Worm (Caenorhabditis elegans) whole organism, late embryonic: ENCODE results near the gene spig-9.

ENCODE experiments used
- C08G9.2 ChIP-seq: sonication (generic microtip); optimal IDR thresholded peaks from 2 replicates; lab custom pipeline; 2016; ENCODE audit warnings: mild to moderate bottlenecking, missing genetic modification characterization, moderate library complexity, missing compliant biosample characterization
- C38D4.7 ChIP-seq: fragments of 200-800 bp; sonication (Bioruptor generic); optimal IDR thresholded peaks from 2 replicates; lab custom pipeline; 2018; ENCODE audit warnings: mild to moderate bottlenecking, missing genetic modification characterization, moderate library complexity, missing compliant biosample characterization
- K02D7.2 ChIP-seq: sonication (generic microtip); optimal IDR thresholded peaks from 2 replicates; lab custom pipeline; 2017; ENCODE audit warnings: mild to moderate bottlenecking, missing genetic modification characterization, missing compliant biosample characterization
- K09A11.1 ChIP-seq: sonication (generic microtip); optimal IDR thresholded peaks from 2 replicates; lab custom pipeline; 2017; ENCODE audit warnings: antibody characterized with exemption, mild to moderate bottlenecking, missing genetic modification characterization, missing compliant biosample characterization; ENCODE audit not compliant: insufficient read depth
- Y22D7AL.16 ChIP-seq: sonication (generic microtip); optimal IDR thresholded peaks from 2 replicates; lab custom pipeline; 2016; ENCODE audit warnings: missing genetic modification characterization, missing compliant biosample characterization
- ahr-1 ChIP-seq: sonication (generic microtip); optimal IDR thresholded peaks from 2 replicates; lab custom pipeline; 2016; ENCODE audit warnings: missing genetic modification characterization, missing compliant biosample characterization
- ceh-2 ChIP-seq: sonication (generic microtip); optimal IDR thresholded peaks from 2 replicates; lab custom pipeline; 2016; ENCODE audit warnings: missing genotype, missing genetic modification characterization, missing compliant biosample characterization
- ceh-22 ChIP-seq: sonication (generic microtip); optimal IDR thresholded peaks from 2 replicates; lab custom pipeline; 2017; ENCODE audit warnings: missing biosample characterization, missing genetic modification characterization
- ceh-31 ChIP-seq: sonication (generic microtip); optimal IDR thresholded peaks from 2 replicates; lab custom pipeline; 2016; ENCODE audit warnings: missing genetic modification characterization, missing compliant biosample characterization
- ceh-45 ChIP-seq: fragments of 200-800 bp; sonication (Bioruptor generic); IDR thresholded peaks from 2 replicates; pipeline ENCODE4 v1.3.6; 2022; ENCODE audit warnings: missing genetic modification reagents, missing genetic modification characterization, missing compliant biosample characterization
- ceh-48 ChIP-seq: sonication (generic microtip); optimal IDR thresholded peaks from 2 replicates; lab custom pipeline; 2016; ENCODE audit warnings: missing genetic modification characterization, inconsistent platforms, missing compliant biosample characterization
- ceh-6 ChIP-seq: fragments of 200-800 bp; sonication (Bioruptor generic); optimal IDR thresholded peaks from 2 replicates; lab custom pipeline; 2018; ENCODE audit warnings: mild to moderate bottlenecking, missing genetic modification characterization, missing compliant biosample characterization
- che-1 ChIP-seq: sonication (generic microtip); optimal IDR thresholded peaks from 2 replicates; lab custom pipeline; 2016; ENCODE audit warnings: mild to moderate bottlenecking, missing genetic modification characterization, missing compliant biosample characterization
- dve-1 ChIP-seq: sonication (generic microtip); optimal IDR thresholded peaks from 2 replicates; lab custom pipeline; 2017; ENCODE audit warnings: antibody characterized with exemption, mild to moderate bottlenecking, missing genetic modification characterization, missing compliant biosample characterization
- elt-2 ChIP-seq: sonication (generic microtip); optimal IDR thresholded peaks from 2 replicates; lab custom pipeline; 2016; ENCODE audit warnings: missing genetic modification reagents, missing genetic modification characterization, missing compliant biosample characterization
- elt-4 ChIP-seq: sonication (generic microtip); optimal IDR thresholded peaks from 2 replicates; lab custom pipeline; 2016; ENCODE audit warnings: missing genetic modification characterization, missing compliant biosample characterization
- ets-4 ChIP-seq: sonication (generic microtip); optimal IDR thresholded peaks from 2 replicates; lab custom pipeline; 2016; ENCODE audit warnings: missing genetic modification characterization, missing compliant biosample characterization
- fax-1 ChIP-seq: sonication (generic microtip); optimal IDR thresholded peaks from 2 replicates; lab custom pipeline; 2016; ENCODE audit warnings: missing genotype, missing genetic modification characterization, missing compliant biosample characterization
- fkh-6 ChIP-seq: sonication (generic microtip); optimal IDR thresholded peaks from 2 replicates; lab custom pipeline; 2016; ENCODE audit warnings: missing genetic modification characterization, missing compliant biosample characterization
- gmeb-2 ChIP-seq: sonication (generic microtip); optimal IDR thresholded peaks from 2 replicates; lab custom pipeline; 2016; ENCODE audit warnings: missing genetic modification characterization, inconsistent platforms, missing compliant biosample characterization
- hlh-13 ChIP-seq: fragments of 200-800 bp; sonication (Bioruptor generic); optimal IDR thresholded peaks from 2 replicates; lab custom pipeline; 2018; ENCODE audit warnings: mild to moderate bottlenecking, missing genetic modification characterization, missing compliant biosample characterization
- hlh-8 ChIP-seq: sonication (generic microtip); optimal IDR thresholded peaks from 2 replicates; lab custom pipeline; 2016; ENCODE audit warnings: missing genotype, missing genetic modification characterization, missing compliant biosample characterization
- lin-11 ChIP-seq: fragments of 200-800 bp; sonication (Bioruptor generic); optimal IDR thresholded peaks from 2 replicates; lab custom pipeline; 2018; ENCODE audit warnings: mild to moderate bottlenecking, missing genetic modification characterization, missing compliant biosample characterization
- mec-3 ChIP-seq: sonication (generic microtip); optimal IDR thresholded peaks from 2 replicates; lab custom pipeline; 2016; ENCODE audit warnings: borderline replicate concordance, missing genetic modification characterization, missing compliant biosample characterization
- nhr-232 ChIP-seq: sonication (generic microtip); optimal IDR thresholded peaks from 2 replicates; lab custom pipeline; 2016; ENCODE audit warnings: missing genetic modification characterization, missing compliant biosample characterization
- odd-2 ChIP-seq: sonication (generic microtip); optimal IDR thresholded peaks from 2 replicates; lab custom pipeline; 2017; ENCODE audit warnings: antibody characterized with exemption, mild to moderate bottlenecking, missing genetic modification characterization, missing compliant biosample characterization
- pha-4 ChIP-seq: fragments of 150-350 bp; optimal IDR thresholded peaks from 2 replicates; lab custom pipeline; 2018; ENCODE audit warnings: missing biosample characterization, missing genetic modification reagents, missing genetic modification characterization
- pqm-1 ChIP-seq: sonication (generic microtip); optimal IDR thresholded peaks from 2 replicates; lab custom pipeline; 2016; ENCODE audit warnings: missing genetic modification characterization, missing compliant biosample characterization
- pros-1 ChIP-seq: fragments of 150-350 bp; optimal IDR thresholded peaks from 2 replicates; lab custom pipeline; 2014; ENCODE audit warnings: missing biosample characterization, missing genetic modification reagents, missing genetic modification characterization
- rnt-1 ChIP-seq: sonication (generic microtip); optimal IDR thresholded peaks from 2 replicates; lab custom pipeline; 2016; ENCODE audit warnings: missing genetic modification characterization, missing compliant biosample characterization
- sox-2 ChIP-seq: fragments of 200-800 bp; sonication (Bioruptor generic); IDR thresholded peaks from 2 replicates; pipeline ENCODE4 v1.3.6; 2022; ENCODE audit warnings: missing genetic modification reagents, missing genetic modification characterization, missing compliant biosample characterization
- sox-4 ChIP-seq: sonication (generic microtip); optimal IDR thresholded peaks from 2 replicates; lab custom pipeline; 2017; ENCODE audit warnings: mild to moderate bottlenecking, missing genetic modification characterization, inconsistent platforms, missing compliant biosample characterization
- syd-9 ChIP-seq: sonication (generic microtip); optimal IDR thresholded peaks from 2 replicates; lab custom pipeline; 2016; ENCODE audit warnings: mild to moderate bottlenecking, missing genetic modification characterization, moderate library complexity, missing compliant biosample characterization
- tbx-2 ChIP-seq: sonication (generic microtip); optimal IDR thresholded peaks from 2 replicates; lab custom pipeline; 2016; ENCODE audit warnings: missing genetic modification characterization, missing compliant biosample characterization
- tbx-7 ChIP-seq: sonication (generic microtip); optimal IDR thresholded peaks from 2 replicates; lab custom pipeline; 2016; ENCODE audit warnings: missing genotype, missing genetic modification characterization, missing compliant biosample characterization
- ttx-3 ChIP-seq: sonication (generic microtip); optimal IDR thresholded peaks from 2 replicates; lab custom pipeline; 2016; ENCODE audit warnings: missing genetic modification reagents, missing genetic modification characterization, missing compliant biosample characterization
- unc-42 ChIP-seq: sonication (generic microtip); optimal IDR thresholded peaks from 2 replicates; lab custom pipeline; 2016; ENCODE audit warnings: missing genotype, missing genetic modification characterization, missing compliant biosample characterization
- ztf-16 ChIP-seq: sonication (generic microtip); optimal IDR thresholded peaks from 2 replicates; lab custom pipeline; 2017; ENCODE audit warnings: missing genetic modification characterization, missing compliant biosample characterization

The spig-9 gene

ce11 chrV:13625517-13626097, 13.9 kb upstream of the spig-9 start, which contains the start of the genes nduv-2 and F53F4.12:
Gene nduv-2 (minus strand): TSS chrV:13625567.
Gene F53F4.12 (plus strand): TSS chrV:13626047.
- peak; percentile 36 for TF ChIP-seq tbx-2 (tag; lab: Kevin White, UChicago)
- TF ChIP-seq pros-1 (tag; lab: Kevin White, UChicago): no peak
- TF ChIP-seq unc-42 (tag; lab: Kevin White, UChicago): peak; percentile 12
- TF ChIP-seq elt-2 (tag; lab: Kevin White, UChicago): no peak
- TF ChIP-seq syd-9 (tag; lab: Kevin White, UChicago): no peak
- peak; percentile 4 for TF ChIP-seq ceh-2 (tag; lab: Kevin White, UChicago)
- TF ChIP-seq sox-4 (tag; lab: Kevin White, UChicago): no peak
- peak; percentile 34 for TF ChIP-seq ets-4 (tag; lab: Kevin White, UChicago)
- peak; percentile 58 for TF ChIP-seq ceh-31 (tag; lab: Kevin White, UChicago)

DNA sequence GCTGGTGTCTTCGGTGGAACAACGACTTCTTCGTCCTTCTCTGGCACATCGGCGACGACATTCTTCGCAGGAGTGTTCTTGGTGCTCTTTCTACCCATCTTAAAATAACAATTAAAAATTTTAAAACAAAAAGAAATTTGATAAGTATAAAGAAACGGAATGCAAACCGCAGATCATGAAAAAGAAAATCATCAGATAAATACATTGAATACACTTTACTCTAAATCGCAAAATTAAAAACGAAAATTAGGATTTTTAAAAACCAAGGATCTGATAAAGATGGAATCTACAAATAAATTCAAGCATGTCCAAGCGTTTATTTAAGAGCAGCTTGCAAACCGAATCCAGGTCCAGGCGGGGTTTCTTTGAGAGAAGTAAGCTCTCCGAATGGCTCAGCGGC, 12.7 kb upstream of the spig-9 start, which contains the start of gene F53F4.11:
Gene F53F4.11 (minus strand): TSS at position 101 of the 400 bp plus-strand sequence.
- TF ChIP-seq lin-11 (tag; lab: Kevin White, UChicago): no peak
- TF ChIP-seq che-1 (tag; lab: Kevin White, UChicago): no peak
- no peak for TF ChIP-seq ceh-2 (tag; lab: Kevin White, UChicago)
- TF ChIP-seq mec-3: no peak
- no peak for TF ChIP-seq ceh-22
- no peak for TF ChIP-seq hlh-13 (GFP tag; lab: Kevin White, UChicago)
- no peak for TF ChIP-seq pha-4
- TF ChIP-seq ztf-16: no peak
- TF ChIP-seq C08G9.2 (tag; lab: Kevin White, UChicago): no peak
- TF ChIP-seq odd-2 (tag; lab: Kevin White, UChicago): no peak
- TF ChIP-seq dve-1 (tag; lab: Kevin White, UChicago): no peak
- no peak for TF ChIP-seq fkh-6 (tag; lab: Kevin White, UChicago)
- TF ChIP-seq K02D7.2 (tag; lab: Kevin White, UChicago): no peak
- TF ChIP-seq tbx-2 (tag; lab: Kevin White, UChicago): no peak
- TF ChIP-seq elt-4: no peak
- no peak for TF ChIP-seq ets-4 (tag; lab: Kevin White, UChicago)
- TF ChIP-seq nhr-232 (tag; lab: Kevin White, UChicago): no peak
- TF ChIP-seq elt-2 (tag; lab: Kevin White, UChicago): no peak
- no peak for TF ChIP-seq K09A11.1 (tag; lab: Kevin White, UChicago)

- TF ChIP-seq ceh-48 (no peak), ahr-1 (no peak), rnt-1 (no peak), hlh-8 (tag; lab: Kevin White, UChicago) (no peak), lin-11 (tag; lab: Kevin White, UChicago) (no peak), C08G9.2 (tag; lab: Kevin White, UChicago) (no peak), fax-1 (tag; lab: Kevin White, UChicago) (no peak), gmeb-2 (tag; lab: Kevin White, UChicago) (no peak), pqm-1 (no peak), mec-3 (no peak), C38D4.7 (GFP tag; lab: Kevin White, UChicago) (no peak), pha-4 (no peak), tbx-7 (tag; lab: Kevin White, UChicago) (no peak), sox-2 (GFP tag; lab: Robert Waterston, UW) (no peak), ceh-6 (GFP tag; lab: Kevin White, UChicago) (no peak), tbx-2 (tag; lab: Kevin White, UChicago) (no peak), K02D7.2 (tag; lab: Kevin White, UChicago) (no peak), ceh-45 (GFP tag; lab: Robert Waterston, UW) (no peak), ttx-3 (tag; lab: Kevin White, UChicago) (no peak), Y22D7AL.16 (no peak)
Observed at ce11 chrV:13621720-13622119, 10.0 kb upstream of the spig-9 start, which contains the start of gene F53F4.16. Gene F53F4.16 (minus strand): TSS chrV:13621820.
